Fruit fly (Drosophila melanogaster): ENCODE measurements around the gene CG44303.

DNA sequence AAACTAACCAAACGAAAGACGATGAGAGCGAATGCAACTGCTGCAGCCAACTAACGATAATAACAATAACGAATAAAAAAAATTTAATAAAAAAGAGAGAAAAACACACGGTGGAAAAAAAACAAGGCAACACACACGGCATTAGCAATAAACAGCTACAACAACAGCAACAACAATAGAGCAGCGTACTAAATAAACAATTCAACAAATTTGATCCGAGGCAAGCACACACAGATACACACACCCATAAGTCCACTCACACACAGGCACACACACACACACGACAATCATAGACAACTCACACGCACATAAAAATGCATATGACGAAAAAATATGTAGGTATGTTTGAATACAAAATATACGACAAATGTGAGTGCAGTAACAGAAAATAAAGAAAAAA is 15.4 kb upstream of the CG44303 start:
- TF ChIP-seq acj6 (GFP tag; optimal IDR thresholded peaks at IDR 0.05) (no peak), Gug (GFP tag; IDR thresholded peaks at IDR 0.05) (no peak), Ets96B (tag; optimal IDR thresholded peaks at IDR 0.05) (no peak), CG3919 (GFP tag; optimal IDR thresholded peaks at IDR 0.05) (no peak), CG6808 (GFP tag; optimal IDR thresholded peaks at IDR 0.05) (no peak), CG6276 (GFP tag; optimal IDR thresholded peaks at IDR 0.05) (peak; percentile 53), CG3032 (tag; optimal IDR thresholded peaks at IDR 0.05) (no peak)

All from whole organism, prepupa.